Worm (Caenorhabditis elegans) whole organism, L4/young adult: ENCODE results near the gene snr-5.

Experiments
- W03F9.2 ChIP-seq: fragments of 150-350 bp; optimal IDR thresholded peaks from 2 replicates; lab custom pipeline; 2014; ENCODE audit warnings: missing biosample characterization, missing genetic modification characterization
- dao-5 ChIP-seq: sonication (generic microtip); optimal IDR thresholded peaks from 2 replicates; lab custom pipeline; 2016; ENCODE audit warnings: missing genotype, missing genetic modification characterization, moderate library complexity, missing compliant biosample characterization
- him-1 ChIP-seq: sonication (generic microtip); optimal IDR thresholded peaks from 2 replicates; lab custom pipeline; 2016; ENCODE audit warnings: missing genotype, missing genetic modification reagents, missing genetic modification characterization, missing compliant biosample characterization

ce11 chrIII:7832473-7832872 is 29.4 kb upstream of the snr-5 start:
- TF ChIP-seq him-1: no peak
- no peak for TF ChIP-seq dao-5 (tag; lab: Kevin White, UChicago)
- TF ChIP-seq W03F9.2 (tag; lab: Kevin White, UChicago): no peak
